Fruit fly (Drosophila melanogaster): ENCODE measurements around the gene CG14676.

DNA sequence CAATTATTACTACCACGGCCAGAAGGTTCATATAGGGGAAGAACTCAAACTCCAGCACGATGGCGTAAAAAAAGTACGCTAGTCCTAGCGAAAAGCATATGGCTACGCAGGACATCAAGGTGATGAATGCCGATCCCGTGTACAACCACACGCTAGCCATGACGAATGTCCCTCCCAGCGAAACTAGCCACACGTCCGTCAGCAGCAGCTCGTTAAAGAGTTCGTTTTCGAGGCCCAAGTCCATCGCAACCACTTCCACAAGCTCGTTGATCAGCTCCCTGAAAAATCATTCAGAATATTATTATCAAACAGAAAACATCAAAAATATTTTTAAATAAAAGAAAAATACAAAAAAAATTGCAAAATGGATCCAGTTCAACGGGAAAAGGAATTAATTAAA, 6.0 kb downstream of the CG14676 start, which contains the start of gene CG34287:
- TF ChIP-seq CG32121 (GFP tag; IDR thresholded peaks at IDR 0.05) (no peak), EcR (GFP tag; optimal IDR thresholded peaks at IDR 0.05) (no peak), CG8301 (tag; optimal IDR thresholded peaks at IDR 0.05) (no peak), CG15710 (tag; optimal IDR thresholded peaks at IDR 0.05) (no peak)
